Fruit fly (Drosophila melanogaster) whole organism, embryonic: ENCODE data around the gene CG1628.
A peak's percentile ranks its signal among the peaks of the same experiment; 100 is the strongest.

Source experiments
- Atf6 ChIP-seq: fragments of 200-800 bp; sonication (Bioruptor generic); IDR thresholded peaks from 2 replicates; pipeline ENCODE4 v1.3.6; 2022; ENCODE audit warnings: missing biosample characterization, missing genetic modification characterization
- BtbVII ChIP-seq: fragments of 200-800 bp; sonication (Bioruptor generic); optimal IDR thresholded peaks from 3 replicates; lab custom pipeline; 2017; ENCODE audit warnings: missing biosample characterization, mild to moderate bottlenecking, missing genetic modification characterization
- CG10431 ChIP-seq: fragments of 200-800 bp; sonication (Bioruptor generic); optimal IDR thresholded peaks from 3 replicates; lab custom pipeline; 2018; ENCODE audit warnings: missing biosample characterization, mild to moderate bottlenecking, missing genetic modification characterization
- CG10462 ChIP-seq: fragments of 200-800 bp; sonication (Bioruptor generic); optimal IDR thresholded peaks from 2 replicates; lab custom pipeline; 2016; ENCODE audit warnings: missing biosample characterization, missing genetic modification characterization
- CG11085 ChIP-seq: fragments of 200-800 bp; sonication (Bioruptor generic); IDR thresholded peaks from 2 replicates; pipeline ENCODE4 v1.3.6; 2022; ENCODE audit warnings: missing biosample characterization, missing genetic modification characterization
- CG11247 ChIP-seq: fragments of 200-800 bp; sonication (Bioruptor generic); IDR thresholded peaks from 2 replicates; pipeline ENCODE4 v1.3.6; 2022; ENCODE audit warnings: missing biosample characterization, missing genetic modification characterization
- CG11398 ChIP-seq: fragments of 200-800 bp; sonication (Bioruptor generic); optimal IDR thresholded peaks from 2 replicates; lab custom pipeline; 2016; ENCODE audit warnings: missing biosample characterization, missing genetic modification characterization
- CG11696 ChIP-seq: fragments of 200-800 bp; sonication (Bioruptor generic); IDR thresholded peaks from 2 replicates; pipeline ENCODE4 v1.3.6; 2022; ENCODE audit warnings: missing biosample characterization, missing genetic modification characterization
- CG12236 ChIP-seq: fragments of 200-800 bp; sonication (Bioruptor generic); optimal IDR thresholded peaks from 2 replicates; lab custom pipeline; 2016; ENCODE audit warnings: missing biosample characterization, missing genetic modification characterization
- CG13296 ChIP-seq: fragments of 200-800 bp; sonication (Bioruptor generic); optimal IDR thresholded peaks from 3 replicates; lab custom pipeline; 2018; ENCODE audit warnings: missing biosample characterization, mild to moderate bottlenecking, missing genetic modification characterization
- CG18619 ChIP-seq: fragments of 200-800 bp; sonication (Bioruptor generic); optimal IDR thresholded peaks from 3 replicates; lab custom pipeline; 2017; ENCODE audit warnings: missing biosample characterization, mild to moderate bottlenecking, missing genetic modification characterization
- CG30403 ChIP-seq: fragments of 200-800 bp; sonication (Bioruptor generic); optimal IDR thresholded peaks from 3 replicates; lab custom pipeline; 2016; ENCODE audit warnings: missing biosample characterization, missing genetic modification characterization
- CG33557 ChIP-seq: fragments of 200-800 bp; sonication (Bioruptor generic); optimal IDR thresholded peaks from 2 replicates; lab custom pipeline; 2019; ENCODE audit warnings: missing biosample characterization, mild to moderate bottlenecking, missing genetic modification characterization, moderate library complexity
- CG34422 ChIP-seq: fragments of 200-800 bp; sonication (Bioruptor generic); IDR thresholded peaks from 3 replicates; pipeline ENCODE4 v1.3.6; 2022; ENCODE audit warnings: missing biosample characterization, missing genetic modification characterization
- CG43689 ChIP-seq: fragments of 200-800 bp; sonication (Bioruptor generic); IDR thresholded peaks from 2 replicates; pipeline ENCODE4 v1.3.6; 2022; ENCODE audit warnings: missing biosample characterization, missing genetic modification characterization
- CG4854 ChIP-seq: fragments of 200-800 bp; sonication (Bioruptor generic); optimal IDR thresholded peaks from 2 replicates; lab custom pipeline; 2016; ENCODE audit warnings: missing biosample characterization, missing genetic modification characterization, inconsistent platforms
- CG6689 ChIP-seq: fragments of 200-800 bp; sonication (Bioruptor generic); IDR thresholded peaks from 2 replicates; pipeline ENCODE4 v1.3.6; 2022; ENCODE audit warnings: missing biosample characterization, missing genetic modification characterization
- CG6765 ChIP-seq: fragments of 200-800 bp; sonication (Bioruptor generic); optimal IDR thresholded peaks from 3 replicates; lab custom pipeline; 2017; ENCODE audit warnings: missing biosample characterization, mild to moderate bottlenecking, missing genetic modification characterization
- CG7928 ChIP-seq: fragments of 200-800 bp; sonication (Bioruptor generic); optimal IDR thresholded peaks from 2 replicates; lab custom pipeline; 2017; ENCODE audit warnings: missing biosample characterization, mild to moderate bottlenecking, missing genetic modification characterization
- CG8944 ChIP-seq: fragments of 200-800 bp; sonication (Bioruptor generic); optimal IDR thresholded peaks from 3 replicates; lab custom pipeline; 2016; ENCODE audit warnings: missing biosample characterization, missing genetic modification characterization
- CG9727 ChIP-seq: fragments of 200-800 bp; sonication (Bioruptor generic); optimal IDR thresholded peaks from 3 replicates; lab custom pipeline; 2017; ENCODE audit warnings: missing biosample characterization, mild to moderate bottlenecking, missing genetic modification characterization
- D19B ChIP-seq: fragments of 200-800 bp; sonication (Bioruptor generic); optimal IDR thresholded peaks from 2 replicates; lab custom pipeline; 2017; ENCODE audit warnings: missing biosample characterization, mild to moderate bottlenecking, missing genetic modification characterization
- Deaf1 ChIP-seq: fragments of 200-800 bp; optimal IDR thresholded peaks from 3 replicates; lab custom pipeline; 2019; ENCODE audit warnings: missing biosample characterization, mild to moderate bottlenecking, missing genetic modification characterization, moderate library complexity
- Elba2 ChIP-seq: fragments of 200-800 bp; sonication (Bioruptor generic); optimal IDR thresholded peaks from 3 replicates; lab custom pipeline; 2016; ENCODE audit warnings: missing biosample characterization, missing genetic modification characterization
- Ets65A ChIP-seq: fragments of 200-800 bp; sonication (Bioruptor generic); peaks from one replicate; lab custom pipeline; 2016; ENCODE audit warnings: missing biosample characterization, missing genetic modification characterization
- Gsc ChIP-seq: fragments of 200-800 bp; sonication (Bioruptor generic); IDR thresholded peaks from 2 replicates; pipeline ENCODE4 v1.3.6; 2022; ENCODE audit warnings: missing biosample characterization, missing genetic modification characterization
- Hr3 ChIP-seq: fragments of 200-800 bp; sonication (Bioruptor generic); optimal IDR thresholded peaks from 3 replicates; lab custom pipeline; 2016; ENCODE audit warnings: missing biosample characterization, missing genetic modification characterization
- Lhr ChIP-seq: fragments of 200-800 bp; sonication (Bioruptor generic); optimal IDR thresholded peaks from 3 replicates; lab custom pipeline; 2017; ENCODE audit warnings: mild to moderate bottlenecking, missing biosample characterization, missing genetic modification reagents, missing genetic modification characterization
- MESR4 ChIP-seq: fragments of 200-800 bp; sonication (Bioruptor generic); optimal IDR thresholded peaks from 2 replicates; lab custom pipeline; 2018; ENCODE audit warnings: missing biosample characterization, mild to moderate bottlenecking, missing genetic modification characterization, moderate library complexity
- Pdp1 ChIP-seq, 2 experiments: fragments of 200-800 bp; sonication (Bioruptor generic); optimal IDR thresholded peaks; 3 replicates each; lab custom pipeline; 2016; ENCODE audit warnings: missing biosample characterization in 2 of 2, missing genetic modification characterization in 2 of 2, mild to moderate bottlenecking in 1 of 2, moderate library complexity in 1 of 2
- Sin3A ChIP-seq: fragments of >200 bp; optimal IDR thresholded peaks from 2 replicates; lab custom pipeline; 2018
- Sox100B ChIP-seq: fragments of 200-800 bp; sonication (Bioruptor generic); optimal IDR thresholded peaks from 3 replicates; lab custom pipeline; 2018; ENCODE audit warnings: missing biosample characterization, mild to moderate bottlenecking, missing genetic modification characterization
- Ssrp ChIP-seq: fragments of 200-800 bp; sonication (Bioruptor generic); optimal IDR thresholded peaks from 2 replicates; lab custom pipeline; 2018; ENCODE audit warnings: missing biosample characterization, mild to moderate bottlenecking, missing genetic modification characterization, moderate library complexity
- Taf1 ChIP-seq: fragments of 200-800 bp; sonication (Bioruptor generic); IDR thresholded peaks from 2 replicates; pipeline ENCODE4 v1.3.6; 2022; ENCODE audit warnings: missing biosample characterization, missing genetic modification characterization
- Trl ChIP-seq, 3 experiments: fragments of >200 bp in 2 of 3; fragments of 200-800 bp in 1 of 3; sonication (Bioruptor generic) in 1 of 3; optimal IDR thresholded peaks; 2 replicates in 1 of 3; 3 replicates in 2 of 3; lab custom pipeline; 2016 to 2017; ENCODE audit warnings: missing biosample characterization in 1 of 3, missing genetic modification characterization in 1 of 3
- abd-A ChIP-seq: fragments of 200-800 bp; sonication (Bioruptor generic); optimal IDR thresholded peaks from 3 replicates; lab custom pipeline; 2019; ENCODE audit warnings: missing biosample characterization, mild to moderate bottlenecking, missing genetic modification characterization, moderate library complexity
- az2 ChIP-seq: fragments of 200-800 bp; sonication (Bioruptor generic); optimal IDR thresholded peaks from 3 replicates; lab custom pipeline; 2016; ENCODE audit warnings: missing biosample characterization, missing genetic modification characterization
- chn ChIP-seq: fragments of 200-800 bp; sonication (Bioruptor generic); optimal IDR thresholded peaks from 2 replicates; lab custom pipeline; 2016; ENCODE audit warnings: missing biosample characterization, missing genetic modification characterization
- crp ChIP-seq, 2 experiments: fragments of 200-800 bp; sonication (Bioruptor generic); optimal IDR thresholded peaks; 2 replicates in 1 of 2; 3 replicates in 1 of 2; lab custom pipeline; 2017; ENCODE audit warnings: missing biosample characterization in 2 of 2, missing genetic modification characterization in 2 of 2, mild to moderate bottlenecking in 1 of 2, moderate library complexity in 1 of 2
- cwo ChIP-seq: fragments of 200-800 bp; sonication (Bioruptor generic); optimal IDR thresholded peaks from 3 replicates; lab custom pipeline; 2017; ENCODE audit warnings: missing biosample characterization, missing genetic modification characterization, mild to moderate bottlenecking, moderate library complexity, missing genetic modification reagents
- dimm ChIP-seq: fragments of 200-800 bp; sonication (Bioruptor generic); IDR thresholded peaks from 2 replicates; pipeline ENCODE4 v1.3.6; 2022; ENCODE audit warnings: missing biosample characterization, missing genetic modification characterization
- fd102C ChIP-seq: fragments of 200-800 bp; sonication (Bioruptor generic); optimal IDR thresholded peaks from 2 replicates; lab custom pipeline; 2018; ENCODE audit warnings: missing biosample characterization, mild to moderate bottlenecking, missing genetic modification characterization, moderate library complexity
- fd3F ChIP-seq: fragments of 200-800 bp; sonication (Bioruptor generic); optimal IDR thresholded peaks from 2 replicates; lab custom pipeline; 2018; ENCODE audit warnings: missing biosample characterization, mild to moderate bottlenecking, missing genetic modification characterization, moderate library complexity
- fu2 ChIP-seq: fragments of 200-800 bp; sonication (Bioruptor generic); optimal IDR thresholded peaks from 2 replicates; lab custom pipeline; 2016; ENCODE audit warnings: missing biosample characterization, missing genetic modification characterization
- hkb ChIP-seq, 2 experiments: fragments of 200-800 bp in 1 of 2; fragments of >200 bp in 1 of 2; sonication (Bioruptor generic) in 1 of 2; IDR thresholded peaks in 1 of 2; optimal IDR thresholded peaks in 1 of 2; 2 replicates each; pipeline versions ENCODE4 v1.3.6 to Lab custom; 2017 to 2022; ENCODE audit warnings: missing biosample characterization in 1 of 2, missing genetic modification characterization in 1 of 2
- mam ChIP-seq: fragments of 200-800 bp; sonication (Bioruptor generic); optimal IDR thresholded peaks from 3 replicates; lab custom pipeline; 2016; ENCODE audit warnings: missing biosample characterization, missing genetic modification characterization
- p53 ChIP-seq: fragments of 200-800 bp; sonication (Bioruptor generic); optimal IDR thresholded peaks from 2 replicates; lab custom pipeline; 2016; ENCODE audit warnings: missing biosample characterization, missing genetic modification characterization
- scrt ChIP-seq: fragments of 200-800 bp; sonication (Bioruptor generic); optimal IDR thresholded peaks from 2 replicates; lab custom pipeline; 2018; ENCODE audit warnings: missing biosample characterization, mild to moderate bottlenecking, missing genetic modification characterization, moderate library complexity
- tap ChIP-seq: fragments of 200-800 bp; optimal IDR thresholded peaks from 3 replicates; lab custom pipeline; 2019; ENCODE audit warnings: missing biosample characterization, mild to moderate bottlenecking, missing genetic modification characterization, moderate library complexity
- ttk ChIP-seq: fragments of 200-800 bp; sonication (Bioruptor generic); IDR thresholded peaks from 2 replicates; pipeline ENCODE4 v2.1.2; 2022; ENCODE audit warnings: missing biosample characterization, missing genetic modification characterization
- zfh1 ChIP-seq: fragments of 200-800 bp; sonication (Bioruptor generic); IDR thresholded peaks from 3 replicates; pipeline ENCODE4 v1.3.6; 2022; ENCODE audit warnings: missing biosample characterization, missing genetic modification characterization

The CG1628 gene

DNA sequence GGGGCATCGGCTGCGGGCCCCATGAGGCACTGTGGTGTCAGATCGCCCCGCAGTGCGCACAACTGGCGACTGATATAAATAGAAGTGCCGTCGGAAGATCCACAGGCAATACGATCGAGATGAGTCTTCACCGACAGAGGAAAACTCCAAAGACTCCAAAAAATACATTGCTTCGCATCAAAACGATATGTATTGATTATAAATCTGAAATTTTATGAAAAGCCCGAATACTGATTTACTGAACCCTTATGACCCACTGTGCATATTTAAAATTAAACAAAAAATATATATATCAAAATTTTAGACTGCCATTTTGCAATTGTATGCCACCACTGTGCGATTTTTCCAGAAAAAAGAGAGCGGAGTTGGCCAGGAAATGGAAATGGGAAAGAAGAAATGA is 45.1 kb downstream of the CG1628 start (continued):
- no peak for TF ChIP-seq CG13296 (GFP tag; lab: Kevin White, UChicago)
- TF ChIP-seq hkb (optimal IDR thresholded peaks at IDR 0.05; lab: Kevin White, UChicago) = no peak
- TF ChIP-seq hkb (GFP tag; IDR thresholded peaks at IDR 0.05; lab: Robert Waterston, UW) = peak; percentile 53; the same call in 1 of the 2 replicates
- peak; percentile 3 for TF ChIP-seq CG9727
- TF ChIP-seq MESR4 (GFP tag; lab: Kevin White, UChicago) = no peak
- TF ChIP-seq Ets65A (GFP tag; lab: Kevin White, UChicago) = no peak
- TF ChIP-seq BtbVII (GFP tag; lab: Kevin White, UChicago) = no peak
- TF ChIP-seq az2 = peak; percentile 22
- no peak for TF ChIP-seq Sin3A
- TF ChIP-seq scrt (GFP tag; lab: Kevin White, UChicago) = no peak
- no peak for TF ChIP-seq CG43689 (GFP tag; lab: Robert Waterston, UW)
- peak; percentile 54 for TF ChIP-seq CG6689 (GFP tag; lab: Robert Waterston, UW)
- TF ChIP-seq ttk (GFP tag; lab: Robert Waterston, UW) = no peak
- TF ChIP-seq Sox100B (GFP tag; lab: Kevin White, UChicago) = peak; percentile 60
- TF ChIP-seq Ssrp (tag; lab: Kevin White, UChicago) = peak; percentile 57
- TF ChIP-seq dimm (GFP tag; lab: Robert Waterston, UW) = peak; percentile 8; the same call in 1 of the 2 replicates
- no peak for TF ChIP-seq CG10462 (GFP tag; lab: Kevin White, UChicago)
- peak; percentile 72 for TF ChIP-seq zfh1
- TF ChIP-seq Elba2 (GFP tag; lab: Kevin White, UChicago) = no peak
- TF ChIP-seq CG34422 (GFP tag; lab: Robert Waterston, UW) = peak; percentile 62; the same call in 2 of the 3 replicates
- peak; percentile 24 for TF ChIP-seq Hr3 (GFP tag; lab: Kevin White, UChicago)
- no peak for TF ChIP-seq CG4854 (GFP tag; lab: Kevin White, UChicago)
- no peak for TF ChIP-seq p53
- TF ChIP-seq D19B = no peak
- TF ChIP-seq CG11085 (GFP tag; lab: Robert Waterston, UW) = no peak
- no peak for TF ChIP-seq CG6765 (GFP tag; lab: Kevin White, UChicago)
- no peak for TF ChIP-seq cwo (GFP tag; lab: Kevin White, UChicago)
- no peak for TF ChIP-seq crp (GFP tag; optimal IDR thresholded peaks at IDR 0.05; lab: Kevin White, UChicago)
- TF ChIP-seq tap = peak; percentile 37
- no peak for TF ChIP-seq Trl (optimal IDR thresholded peaks at IDR 0.05; lab: Kevin White, UChicago)
- no peak for TF ChIP-seq Trl (GFP tag; optimal IDR thresholded peaks at IDR 0.05; lab: Kevin White, UChicago)
- no peak for TF ChIP-seq CG8944 (GFP tag; lab: Kevin White, UChicago)
- TF ChIP-seq CG30403 (GFP tag; lab: Kevin White, UChicago) = peak; percentile 23
- TF ChIP-seq Deaf1 (tag; lab: Kevin White, UChicago) = no peak
- peak; percentile 10 for TF ChIP-seq Lhr (GFP tag; lab: Kevin White, UChicago)
- TF ChIP-seq CG11696 = no peak
- no peak for TF ChIP-seq Pdp1 (GFP tag; optimal IDR thresholded peaks at IDR 0.05; lab: Kevin White, UChicago)
- no peak for TF ChIP-seq abd-A (tag; lab: Kevin White, UChicago)
- no peak for TF ChIP-seq chn
- no peak for TF ChIP-seq mam (GFP tag; lab: Kevin White, UChicago)
- peak; percentile 13 for TF ChIP-seq CG10431
- TF ChIP-seq fu2 (GFP tag; lab: Kevin White, UChicago) = no peak
- TF ChIP-seq Taf1 (GFP tag; lab: Robert Waterston, UW) = no peak
- TF ChIP-seq CG7928 (GFP tag; lab: Kevin White, UChicago) = no peak
- TF ChIP-seq CG12236 (GFP tag; lab: Kevin White, UChicago) = no peak
- TF ChIP-seq fd3F = no peak
- no peak for TF ChIP-seq fd102C (GFP tag; lab: Kevin White, UChicago)
- TF ChIP-seq CG11398 (GFP tag; lab: Kevin White, UChicago) = no peak
- TF ChIP-seq CG33557 (GFP tag; lab: Kevin White, UChicago) = peak; percentile 6
- TF ChIP-seq Gsc = no peak
- no peak for TF ChIP-seq CG11247
- TF ChIP-seq CG18619 (GFP tag; lab: Kevin White, UChicago) = peak; percentile 20
- TF ChIP-seq Atf6 (GFP tag; lab: Robert Waterston, UW) = no peak
